Worm (Caenorhabditis elegans) whole organism, L4/young adult: ENCODE data around the gene col-68.

Source experiments
- W03F9.2 ChIP-seq: fragments of 150-350 bp; optimal IDR thresholded peaks from 2 replicates; lab custom pipeline; 2014; ENCODE audit warnings: missing biosample characterization, missing genetic modification characterization
- dao-5 ChIP-seq: sonication (generic microtip); optimal IDR thresholded peaks from 2 replicates; lab custom pipeline; 2016; ENCODE audit warnings: missing genotype, missing genetic modification characterization, moderate library complexity, missing compliant biosample characterization
- him-1 ChIP-seq: sonication (generic microtip); optimal IDR thresholded peaks from 2 replicates; lab custom pipeline; 2016; ENCODE audit warnings: missing genotype, missing genetic modification reagents, missing genetic modification characterization, missing compliant biosample characterization

ce11 chrII:105889-106288, 1.6 kb downstream of the col-68 start, which contains the start of gene txt-1:
- TF ChIP-seq dao-5 (tag; lab: Kevin White, UChicago): no peak
- no peak for TF ChIP-seq W03F9.2
- TF ChIP-seq him-1 (tag; lab: Kevin White, UChicago): no peak
